Worm (Caenorhabditis elegans) whole organism, young adult: Measurements from ENCODE around the gene lin-13.

ENCODE experiments used
- B0035.1 ChIP-seq: sonication (generic microtip); optimal IDR thresholded peaks from 2 replicates; lab custom pipeline; 2016; ENCODE audit warnings: missing genetic modification characterization, mild to moderate bottlenecking, missing compliant biosample characterization, missing genotype, missing genetic modification reagents
- B0261.1 ChIP-seq: sonication (generic microtip); optimal IDR thresholded peaks from 2 replicates; lab custom pipeline; 2016; ENCODE audit warnings: mild to moderate bottlenecking, missing genetic modification characterization, moderate library complexity, missing compliant biosample characterization
- B0336.3 ChIP-seq: fragments of 200-800 bp; sonication (Bioruptor generic); IDR thresholded peaks from 2 replicates; pipeline ENCODE4 v1.3.6; 2022; ENCODE audit warnings: missing genetic modification characterization, missing compliant biosample characterization
- F23B12.7 ChIP-seq: sonication (generic microtip); optimal IDR thresholded peaks from 2 replicates; lab custom pipeline; 2017; ENCODE audit warnings: missing genetic modification characterization, mild to moderate bottlenecking, missing compliant biosample characterization, antibody characterized with exemption, moderate library complexity; ENCODE audit not compliant: insufficient read depth
- F39B2.1 ChIP-seq: fragments of 200-800 bp; sonication (Bioruptor generic); IDR thresholded peaks from 2 replicates; pipeline ENCODE4 v1.3.6; 2022; ENCODE audit warnings: missing genetic modification reagents, missing genetic modification characterization, missing compliant biosample characterization
- F57A8.1 ChIP-seq: fragments of 200-800 bp; sonication (Bioruptor generic); optimal IDR thresholded peaks from 2 replicates; lab custom pipeline; 2018; ENCODE audit warnings: mild to moderate bottlenecking, missing genetic modification characterization, moderate library complexity, missing compliant biosample characterization
- F57C9.4 ChIP-seq: sonication (generic microtip); optimal IDR thresholded peaks from 2 replicates; lab custom pipeline; 2017; ENCODE audit warnings: mild to moderate bottlenecking, missing genetic modification characterization, missing compliant biosample characterization
- K12H6.12 ChIP-seq: fragments of 200-800 bp; sonication (Bioruptor generic); optimal IDR thresholded peaks from 2 replicates; lab custom pipeline; 2018; ENCODE audit warnings: mild to moderate bottlenecking, missing genetic modification characterization, missing compliant biosample characterization
- T07F8.4 ChIP-seq: sonication (generic microtip); optimal IDR thresholded peaks from 2 replicates; lab custom pipeline; 2016; ENCODE audit warnings: mild to moderate bottlenecking, missing genetic modification characterization, moderate library complexity, missing compliant biosample characterization
- Y53G8AR.9 ChIP-seq: fragments of 200-800 bp; sonication (Bioruptor generic); conservative IDR thresholded peaks from 2 replicates; pipeline ENCODE4 v1.3.6; 2022; ENCODE audit warnings: missing genetic modification reagents, missing genetic modification characterization, missing compliant biosample characterization
- Y79H2A.3 ChIP-seq: fragments of 200-800 bp; sonication (Bioruptor generic); conservative IDR thresholded peaks from 2 replicates; pipeline ENCODE4 v1.3.6; 2022; ENCODE audit warnings: missing genetic modification reagents, missing genetic modification characterization, missing compliant biosample characterization
- ZK185.1 ChIP-seq: sonication (generic microtip); optimal IDR thresholded peaks from 2 replicates; lab custom pipeline; 2016; ENCODE audit warnings: mild to moderate bottlenecking, missing genetic modification characterization, missing compliant biosample characterization; ENCODE audit not compliant: poor library complexity, severe bottlenecking
- cebp-1 ChIP-seq, 2 experiments: fragments of 200-800 bp in 1 of 2; sonication (Bioruptor generic) in 1 of 2; sonication (generic microtip) in 1 of 2; IDR thresholded peaks in 1 of 2; optimal IDR thresholded peaks in 1 of 2; 2 replicates each; pipeline versions ENCODE4 v1.3.6 to Lab custom; 2017 to 2022; ENCODE audit warnings: missing compliant biosample characterization in 2 of 2, missing genetic modification characterization in 2 of 2, mild to moderate bottlenecking in 1 of 2, missing genetic modification reagents in 1 of 2, moderate library complexity in 1 of 2
- ceh-79 ChIP-seq: sonication (generic microtip); optimal IDR thresholded peaks from 2 replicates; lab custom pipeline; 2017; ENCODE audit warnings: mild to moderate bottlenecking, missing genetic modification characterization, missing compliant biosample characterization
- chd-7 ChIP-seq: sonication (generic microtip); optimal IDR thresholded peaks from 2 replicates; lab custom pipeline; 2016; ENCODE audit warnings: mild to moderate bottlenecking, missing genetic modification characterization, moderate library complexity, missing compliant biosample characterization
- dpff-1 ChIP-seq: sonication (generic microtip); optimal IDR thresholded peaks from 2 replicates; lab custom pipeline; 2017; ENCODE audit warnings: mild to moderate bottlenecking, missing genetic modification characterization, missing compliant biosample characterization
- egl-44 ChIP-seq: fragments of 200-800 bp; sonication (Bioruptor generic); IDR thresholded peaks from 2 replicates; pipeline ENCODE4 v1.3.6; 2022; ENCODE audit warnings: missing genetic modification reagents, missing genetic modification characterization, missing compliant biosample characterization
- egrh-3 ChIP-seq: fragments of 200-800 bp; sonication (Bioruptor generic); IDR thresholded peaks from 2 replicates; pipeline ENCODE4 v1.3.6; 2022; ENCODE audit warnings: missing genetic modification reagents, missing genetic modification characterization, missing compliant biosample characterization
- ets-4 ChIP-seq: fragments of 200-800 bp; sonication (Bioruptor generic); optimal IDR thresholded peaks from 2 replicates; lab custom pipeline; 2018; ENCODE audit warnings: mild to moderate bottlenecking, missing genetic modification characterization, missing compliant biosample characterization
- gei-17 ChIP-seq: fragments of 200-800 bp; sonication (Bioruptor generic); optimal IDR thresholded peaks from 2 replicates; lab custom pipeline; 2018; ENCODE audit warnings: mild to moderate bottlenecking, missing genetic modification characterization, missing compliant biosample characterization
- hlh-26 ChIP-seq: fragments of 200-800 bp; sonication (Bioruptor generic); conservative IDR thresholded peaks from 2 replicates; pipeline ENCODE4 v1.3.6; 2022; ENCODE audit warnings: missing genetic modification reagents, missing genetic modification characterization, missing compliant biosample characterization
- hmg-1.2 ChIP-seq: fragments of 200-800 bp; sonication (Bioruptor generic); IDR thresholded peaks from 2 replicates; pipeline ENCODE4 v1.3.6; 2022; ENCODE audit warnings: missing genetic modification reagents, missing genetic modification characterization, missing compliant biosample characterization
- hmg-20 ChIP-seq: fragments of 200-800 bp; sonication (Bioruptor generic); IDR thresholded peaks from 2 replicates; pipeline ENCODE4 v1.3.6; 2022; ENCODE audit warnings: missing genetic modification reagents, missing genetic modification characterization, missing compliant biosample characterization
- hrde-1 ChIP-seq: sonication (generic microtip); optimal IDR thresholded peaks from 2 replicates; lab custom pipeline; 2016; ENCODE audit warnings: missing genetic modification characterization, mild to moderate bottlenecking, missing compliant biosample characterization, moderate library complexity, missing genotype, missing genetic modification reagents, borderline replicate concordance
- hsf-1 ChIP-seq: fragments of 200-800 bp; sonication (Bioruptor generic); IDR thresholded peaks from 2 replicates; pipeline ENCODE4 v1.3.6; 2022; ENCODE audit warnings: missing genetic modification reagents, missing genetic modification characterization, missing compliant biosample characterization
- lin-26 ChIP-seq: fragments of 200-800 bp; sonication (Bioruptor generic); IDR thresholded peaks from 2 replicates; pipeline ENCODE4 v1.3.6; 2022; ENCODE audit warnings: missing genetic modification reagents, missing genetic modification characterization, missing compliant biosample characterization
- lin-40 ChIP-seq: sonication (generic microtip); optimal IDR thresholded peaks from 2 replicates; lab custom pipeline; 2016; ENCODE audit warnings: missing genetic modification characterization, mild to moderate bottlenecking, missing compliant biosample characterization, missing genotype, missing genetic modification reagents
- lir-1 ChIP-seq: fragments of 200-800 bp; sonication (Bioruptor generic); conservative IDR thresholded peaks from 2 replicates; pipeline ENCODE4 v1.3.6; 2022; ENCODE audit warnings: missing genetic modification reagents, missing genetic modification characterization, missing compliant biosample characterization
- lsl-1 ChIP-seq: fragments of 200-800 bp; sonication (Bioruptor generic); optimal IDR thresholded peaks from 2 replicates; lab custom pipeline; 2018; ENCODE audit warnings: mild to moderate bottlenecking, missing genetic modification characterization, moderate library complexity, missing compliant biosample characterization
- madf-3 ChIP-seq: fragments of 200-800 bp; sonication (Bioruptor generic); IDR thresholded peaks from 2 replicates; pipeline ENCODE4 v1.3.6; 2022; ENCODE audit warnings: missing genetic modification reagents, missing genetic modification characterization, missing compliant biosample characterization
- mcd-1 ChIP-seq: fragments of 200-800 bp; sonication (Bioruptor generic); IDR thresholded peaks from 2 replicates; pipeline ENCODE4 v1.3.6; 2022; ENCODE audit warnings: missing genetic modification reagents, missing genetic modification characterization, missing compliant biosample characterization
- nfyb-1 ChIP-seq: fragments of 200-800 bp; sonication (Bioruptor generic); IDR thresholded peaks from 2 replicates; pipeline ENCODE4 v1.3.6; 2022; ENCODE audit warnings: missing genetic modification reagents, missing genetic modification characterization, missing compliant biosample characterization
- nhr-179 ChIP-seq: sonication (generic microtip); optimal IDR thresholded peaks from 2 replicates; lab custom pipeline; 2016; ENCODE audit warnings: mild to moderate bottlenecking, missing genetic modification characterization, missing compliant biosample characterization
- snpc-1.3 ChIP-seq: sonication (generic microtip); optimal IDR thresholded peaks from 2 replicates; lab custom pipeline; 2017; ENCODE audit warnings: missing genetic modification characterization, mild to moderate bottlenecking, missing compliant biosample characterization, antibody characterized with exemption, moderate library complexity, missing genotype, missing genetic modification reagents; ENCODE audit not compliant: insufficient read depth
- snpc-4 ChIP-seq, 5 experiments: fragments of 150-350 bp in 1 of 5; sonication (generic microtip) in 4 of 5; optimal IDR thresholded peaks; 2 replicates each; lab custom pipeline; 2014 to 2018; ENCODE audit warnings: missing genetic modification characterization in 5 of 5, missing biosample characterization in 3 of 5, antibody characterized with exemption in 2 of 5, mild to moderate bottlenecking in 2 of 5, missing compliant biosample characterization in 2 of 5, missing genotype in 2 of 5, moderate library complexity in 2 of 5, missing genetic modification reagents in 1 of 5
- somi-1 ChIP-seq: fragments of 200-800 bp; sonication (Bioruptor generic); optimal IDR thresholded peaks from 2 replicates; lab custom pipeline; 2018; ENCODE audit warnings: mild to moderate bottlenecking, missing genetic modification characterization, missing compliant biosample characterization
- tbx-9 ChIP-seq: sonication (generic microtip); optimal IDR thresholded peaks from 2 replicates; lab custom pipeline; 2016; ENCODE audit warnings: borderline replicate concordance, missing genetic modification characterization, inconsistent platforms, missing compliant biosample characterization
- tlf-1 ChIP-seq: fragments of 200-800 bp; sonication (Bioruptor generic); optimal IDR thresholded peaks from 2 replicates; lab custom pipeline; 2018; ENCODE audit warnings: mild to moderate bottlenecking, missing genetic modification characterization, missing compliant biosample characterization
- unc-62 ChIP-seq: fragments of 150-350 bp; optimal IDR thresholded peaks from 2 replicates; lab custom pipeline; 2014; ENCODE audit warnings: missing biosample characterization, missing genetic modification reagents, missing genetic modification characterization
- zfh-2 ChIP-seq: fragments of 200-800 bp; sonication (Bioruptor generic); conservative IDR thresholded peaks from 2 replicates; pipeline ENCODE4 v1.3.6; 2022; ENCODE audit warnings: missing genetic modification reagents, missing genetic modification characterization, missing compliant biosample characterization
- ztf-22 ChIP-seq: fragments of 200-800 bp; sonication (Bioruptor generic); optimal IDR thresholded peaks from 2 replicates; lab custom pipeline; 2018; ENCODE audit warnings: mild to moderate bottlenecking, missing genetic modification characterization, moderate library complexity, missing compliant biosample characterization
- ztf-28 ChIP-seq: fragments of 200-800 bp; sonication (Bioruptor generic); IDR thresholded peaks from 2 replicates; pipeline ENCODE4 v1.3.6; 2022; ENCODE audit warnings: missing genetic modification reagents, missing genetic modification characterization, missing compliant biosample characterization
- ztf-3 ChIP-seq: fragments of 200-800 bp; sonication (Bioruptor generic); optimal IDR thresholded peaks from 2 replicates; lab custom pipeline; 2018; ENCODE audit warnings: mild to moderate bottlenecking, missing genetic modification characterization, missing compliant biosample characterization

The lin-13 gene

DNA sequence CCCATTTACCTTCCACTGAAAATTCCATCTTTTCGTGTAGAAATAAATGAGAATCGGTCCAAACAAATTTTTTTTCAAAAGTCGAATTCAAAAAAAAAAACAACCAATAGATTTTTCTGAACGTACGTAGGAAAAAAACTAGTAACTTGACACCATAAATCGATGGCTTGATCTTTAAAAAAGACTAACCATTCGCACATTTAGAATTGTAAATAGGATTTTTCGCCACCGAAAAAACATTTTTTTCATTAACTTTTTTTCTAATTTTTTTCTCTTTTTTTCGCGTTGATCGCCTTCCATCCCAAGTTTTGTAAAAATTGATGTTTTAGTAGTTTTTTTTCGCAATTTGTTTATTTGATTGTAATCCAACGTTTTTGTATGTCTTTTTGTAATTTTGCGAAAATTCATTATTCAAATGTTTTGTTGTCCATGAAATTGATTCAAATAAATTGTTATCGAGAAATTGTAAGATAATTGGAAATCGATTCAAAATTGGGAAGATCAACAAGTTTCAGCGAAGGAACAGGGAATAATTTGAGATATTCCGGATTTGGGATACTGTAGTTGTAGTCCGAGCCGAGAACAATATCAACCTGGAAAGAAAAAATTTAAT is 28.5 kb upstream of the lin-13 start (continued):
- no peak for TF ChIP-seq snpc-1.3 (tag; lab: Kevin White, UChicago)

DNA sequence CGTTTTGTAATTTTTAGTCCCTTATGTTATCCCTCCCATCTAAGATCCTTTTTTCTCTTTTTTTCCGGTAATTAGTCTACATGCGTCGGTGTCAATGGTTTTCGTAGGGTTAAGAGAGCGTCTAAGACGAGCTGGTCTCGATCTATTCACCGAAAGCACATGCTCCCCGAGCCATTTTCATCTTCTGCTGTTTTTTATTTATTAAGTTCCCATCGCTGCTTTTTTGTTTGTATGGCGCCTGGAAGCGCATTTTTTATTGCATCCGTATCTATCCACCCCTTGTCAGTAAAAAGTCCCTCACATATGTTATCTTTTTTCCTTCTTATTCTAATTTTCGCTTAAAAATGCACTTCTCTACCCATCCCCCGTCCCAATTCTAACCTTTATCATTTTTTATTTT is 27.5 kb upstream of the lin-13 start:
- TF ChIP-seq hmg-20 (GFP tag; lab: Robert Waterston, UW) (no peak), lin-26 (0 out of 2 replicates have a peak, but pooled peaks have one; percentile 61), hrde-1 (tag; lab: Kevin White, UChicago) (no peak), ztf-22 (no peak), hmg-1.2 (GFP tag; lab: Robert Waterston, UW) (no peak), B0035.1 (tag; lab: Kevin White, UChicago) (no peak), dpff-1 (tag; lab: Kevin White, UChicago) (no peak), ztf-28 (no peak), Y53G8AR.9 (GFP tag; lab: Robert Waterston, UW) (no peak; the same call in 1 of the 2 replicates), gei-17 (GFP tag; lab: Kevin White, UChicago) (no peak), B0261.1 (tag; lab: Kevin White, UChicago) (no peak), K12H6.12 (tag; lab: Kevin White, UChicago) (no peak), egrh-3 (GFP tag; lab: Robert Waterston, UW) (no peak), ZK185.1 (tag; lab: Kevin White, UChicago) (no peak), madf-3 (GFP tag; lab: Robert Waterston, UW) (no peak), cebp-1 (GFP tag; IDR thresholded peaks at IDR 0.05; lab: Robert Waterston, UW) (no peak), cebp-1 (tag; optimal IDR thresholded peaks at IDR 0.05; lab: Kevin White, UChicago) (peak; percentile 21), B0336.3 (GFP tag; lab: Robert Waterston, UW) (no peak), egl-44 (GFP tag; lab: Robert Waterston, UW) (no peak), ets-4 (GFP tag; lab: Kevin White, UChicago) (no peak), hlh-26 (GFP tag; lab: Robert Waterston, UW) (no peak), unc-62 (GFP tag; lab: Kevin White, UChicago) (no peak), F57A8.1 (GFP tag; lab: Kevin White, UChicago) (no peak), nfyb-1 (GFP tag; lab: Robert Waterston, UW) (0 out of 2 replicates have a peak, but pooled peaks have one; percentile 45), ceh-79 (no peak), F57C9.4 (tag; lab: Kevin White, UChicago) (no peak), lin-40 (tag; lab: Kevin White, UChicago) (no peak), tbx-9 (tag; lab: Kevin White, UChicago) (no peak), zfh-2 (GFP tag; lab: Robert Waterston, UW) (no peak), F23B12.7 (tag; lab: Kevin White, UChicago) (no peak), tlf-1 (no peak), hsf-1 (GFP tag; lab: Robert Waterston, UW) (0 out of 2 replicates have a peak, but pooled peaks have one; percentile 27), snpc-4 (GFP tag; optimal IDR thresholded peaks at IDR 0.05; lab: Kevin White, UChicago) (no peak), snpc-4 (tag; optimal IDR thresholded peaks at IDR 0.05; lab: Kevin White, UChicago) (no peak), ztf-3 (GFP tag; lab: Kevin White, UChicago) (no peak), Y79H2A.3 (GFP tag; lab: Robert Waterston, UW) (no peak), T07F8.4 (no peak), nhr-179 (no peak), lsl-1 (no peak), F39B2.1 (GFP tag; lab: Robert Waterston, UW) (no peak), chd-7 (tag; lab: Kevin White, UChicago) (no peak), somi-1 (GFP tag; lab: Kevin White, UChicago) (no peak), mcd-1 (peak; percentile 25; the same call in 1 of the 2 replicates), lir-1 (GFP tag; lab: Robert Waterston, UW) (no peak)
